Worm (Caenorhabditis elegans) whole organism, late embryonic: ENCODE measurements around the gene B0454.6.
"Not testable (repeated sequence)": the region's sequence is repeated elsewhere in the genome, so short reads cannot be mapped to it uniquely, and the experiment has no call there.

Source experiments
- nfya-1 ChIP-seq: sonication (generic microtip); optimal IDR thresholded peaks from 2 replicates; lab custom pipeline; 2017; ENCODE audit warnings: missing genetic modification characterization, mild to moderate bottlenecking, missing compliant biosample characterization, antibody characterized with exemption, moderate library complexity
- syd-9 ChIP-seq: sonication (generic microtip); optimal IDR thresholded peaks from 2 replicates; lab custom pipeline; 2016; ENCODE audit warnings: mild to moderate bottlenecking, missing genetic modification characterization, moderate library complexity, missing compliant biosample characterization
- unc-86 ChIP-seq: sonication (generic microtip); optimal IDR thresholded peaks from 2 replicates; lab custom pipeline; 2016; ENCODE audit warnings: missing genetic modification characterization, missing compliant biosample characterization

ce11 chrII:3032480-3032879 lies at the start of gene B0454.6:
- TF ChIP-seq nfya-1 (tag; lab: Kevin White, UChicago); syd-9; unc-86: not testable (repeated sequence)
